Worm (Caenorhabditis elegans) whole organism, mixed stage, embryonic: ENCODE data around the gene C36C9.11.
"Not testable (repeated sequence)": the region's sequence is repeated elsewhere in the genome, so short reads cannot be mapped to it uniquely, and the experiment has no call there.

Experiments
- M03D4.4 ChIP-seq: sonication (generic microtip); optimal IDR thresholded peaks from 2 replicates; lab custom pipeline; 2017; ENCODE audit warnings: mild to moderate bottlenecking, missing genetic modification characterization, missing compliant biosample characterization
- bed-3 ChIP-seq: fragments of 200-800 bp; sonication (Bioruptor generic); optimal IDR thresholded peaks from 3 replicates; lab custom pipeline; 2018; ENCODE audit warnings: mild to moderate bottlenecking, missing genetic modification characterization, moderate library complexity, missing compliant biosample characterization
- blmp-1 ChIP-seq: fragments of 150-350 bp; optimal IDR thresholded peaks from 2 replicates; lab custom pipeline; 2014; ENCODE audit warnings: missing biosample characterization, missing genetic modification characterization
- ceh-39 ChIP-seq: fragments of 150-350 bp; optimal IDR thresholded peaks from 2 replicates; lab custom pipeline; 2014; ENCODE audit warnings: missing biosample characterization, missing genetic modification characterization
- ceh-43 ChIP-seq: fragments of 200-800 bp; sonication (Bioruptor generic); optimal IDR thresholded peaks from 2 replicates; lab custom pipeline; 2018; ENCODE audit warnings: mild to moderate bottlenecking, missing genetic modification characterization, moderate library complexity, missing compliant biosample characterization
- ceh-83 ChIP-seq: fragments of 200-800 bp; sonication (Bioruptor generic); optimal IDR thresholded peaks from 2 replicates; lab custom pipeline; 2018; ENCODE audit warnings: mild to moderate bottlenecking, missing genetic modification characterization, missing compliant biosample characterization
- ces-1 ChIP-seq: fragments of 150-350 bp; optimal IDR thresholded peaks from 2 replicates; lab custom pipeline; 2014; ENCODE audit warnings: missing biosample characterization, missing genetic modification reagents, missing genetic modification characterization
- cnd-1 ChIP-seq: fragments of 200-800 bp; sonication (Bioruptor generic); optimal IDR thresholded peaks from 2 replicates; lab custom pipeline; 2018; ENCODE audit warnings: mild to moderate bottlenecking, missing genetic modification characterization, missing compliant biosample characterization
- drap-1 ChIP-seq: fragments of 200-800 bp; sonication (Bioruptor generic); optimal IDR thresholded peaks from 3 replicates; lab custom pipeline; 2018; ENCODE audit warnings: mild to moderate bottlenecking, missing genetic modification characterization, missing compliant biosample characterization
- elt-1 ChIP-seq: sonication (generic microtip); optimal IDR thresholded peaks from 2 replicates; lab custom pipeline; 2017; ENCODE audit warnings: missing genetic modification characterization, mild to moderate bottlenecking, missing compliant biosample characterization, antibody characterized with exemption, moderate library complexity, borderline replicate concordance; ENCODE audit not compliant: insufficient read depth
- elt-3 ChIP-seq: fragments of 150-350 bp; optimal IDR thresholded peaks from 2 replicates; lab custom pipeline; 2014; ENCODE audit warnings: missing biosample characterization, missing genetic modification characterization
- flh-1 ChIP-seq: fragments of 200-800 bp; sonication (Bioruptor generic); optimal IDR thresholded peaks from 2 replicates; lab custom pipeline; 2018; ENCODE audit warnings: mild to moderate bottlenecking, missing genetic modification characterization, moderate library complexity, missing compliant biosample characterization
- hlh-1 ChIP-seq: fragments of 150-350 bp; optimal IDR thresholded peaks from 2 replicates; lab custom pipeline; 2014; ENCODE audit warnings: missing biosample characterization, missing genetic modification reagents, missing genetic modification characterization
- lin-13 ChIP-seq: fragments of 150-350 bp; optimal IDR thresholded peaks from 2 replicates; lab custom pipeline; 2014; ENCODE audit warnings: missing biosample characterization, missing genetic modification characterization
- lin-32 ChIP-seq: fragments of 200-800 bp; sonication (Bioruptor generic); optimal IDR thresholded peaks from 2 replicates; lab custom pipeline; 2018; ENCODE audit warnings: mild to moderate bottlenecking, missing genetic modification characterization, missing compliant biosample characterization
- lsy-2 ChIP-seq: fragments of 150-350 bp; optimal IDR thresholded peaks from 2 replicates; lab custom pipeline; 2014; ENCODE audit warnings: missing biosample characterization, missing genetic modification characterization
- mab-5 ChIP-seq: fragments of 150-350 bp; optimal IDR thresholded peaks from 2 replicates; lab custom pipeline; 2014; ENCODE audit warnings: missing biosample characterization, missing genetic modification characterization
- mep-1 ChIP-seq: fragments of 150-350 bp; optimal IDR thresholded peaks from 2 replicates; lab custom pipeline; 2017; ENCODE audit warnings: missing biosample characterization, missing genetic modification reagents, missing genetic modification characterization, inconsistent platforms
- mls-2 ChIP-seq: sonication (generic microtip); optimal IDR thresholded peaks from 2 replicates; lab custom pipeline; 2016; ENCODE audit warnings: mild to moderate bottlenecking, missing genetic modification characterization, moderate library complexity, missing compliant biosample characterization
- nhr-2 ChIP-seq: fragments of 150-350 bp; optimal IDR thresholded peaks from 2 replicates; lab custom pipeline; 2014; ENCODE audit warnings: missing biosample characterization, missing genetic modification characterization
- nhr-237 ChIP-seq: fragments of 150-350 bp; optimal IDR thresholded peaks from 2 replicates; lab custom pipeline; 2014; ENCODE audit warnings: missing biosample characterization, missing genetic modification characterization
- nhr-28 ChIP-seq: fragments of 150-350 bp; optimal IDR thresholded peaks from 2 replicates; lab custom pipeline; 2014; ENCODE audit warnings: missing biosample characterization, missing genetic modification characterization
- nhr-76 ChIP-seq: sonication (generic microtip); optimal IDR thresholded peaks from 2 replicates; lab custom pipeline; 2017; ENCODE audit warnings: missing biosample characterization, missing genetic modification characterization
- pha-4 ChIP-seq: fragments of 150-350 bp; optimal IDR thresholded peaks from 2 replicates; lab custom pipeline; 2018; ENCODE audit warnings: missing biosample characterization, missing genetic modification reagents, missing genetic modification characterization
- sem-2 ChIP-seq: fragments of 200-800 bp; sonication (Bioruptor generic); optimal IDR thresholded peaks from 2 replicates; lab custom pipeline; 2018; ENCODE audit warnings: mild to moderate bottlenecking, missing genetic modification characterization, missing compliant biosample characterization
- snpc-4 ChIP-seq: fragments of 150-350 bp; optimal IDR thresholded peaks from 2 replicates; lab custom pipeline; 2014; ENCODE audit warnings: missing biosample characterization, missing genetic modification characterization
- sptf-1 ChIP-seq: sonication (generic microtip); optimal IDR thresholded peaks from 2 replicates; lab custom pipeline; 2017; ENCODE audit warnings: mild to moderate bottlenecking, missing genetic modification characterization, moderate library complexity, missing compliant biosample characterization
- tbx-8 ChIP-seq: fragments of 200-800 bp; sonication (Bioruptor generic); optimal IDR thresholded peaks from 2 replicates; lab custom pipeline; 2018; ENCODE audit warnings: mild to moderate bottlenecking, missing genetic modification characterization, moderate library complexity, missing compliant biosample characterization
- unc-120 ChIP-seq: sonication (generic microtip); optimal IDR thresholded peaks from 2 replicates; lab custom pipeline; 2017; ENCODE audit warnings: missing genetic modification characterization, missing compliant biosample characterization; ENCODE audit not compliant: poor library complexity, severe bottlenecking
- unc-39 ChIP-seq: fragments of 150-350 bp; optimal IDR thresholded peaks from 2 replicates; lab custom pipeline; 2014; ENCODE audit warnings: missing biosample characterization, missing genetic modification characterization
- unc-62 ChIP-seq: fragments of 150-350 bp; optimal IDR thresholded peaks from 2 replicates; lab custom pipeline; 2014; ENCODE audit warnings: missing biosample characterization, missing genetic modification reagents, missing genetic modification characterization
- zip-8 ChIP-seq: fragments of 150-350 bp; optimal IDR thresholded peaks from 2 replicates; lab custom pipeline; 2014; ENCODE audit warnings: missing biosample characterization, missing genetic modification characterization
- ztf-11 ChIP-seq: fragments of 150-350 bp; optimal IDR thresholded peaks from 2 replicates; lab custom pipeline; 2014; ENCODE audit warnings: missing biosample characterization, missing genetic modification characterization

C36C9.11 gene

ce11 chrX:1678021-1678420 is 9.2 kb upstream of the C36C9.11 start, which contains the start of gene fbxa-170:
TSS of gene fbxa-170 (minus strand) at chrX:1678121.
- TF ChIP-seq unc-120 (tag; lab: Kevin White, UChicago), result no peak
- no peak for TF ChIP-seq ceh-43
- no peak for TF ChIP-seq ceh-83 (GFP tag; lab: Kevin White, UChicago)
- no peak for TF ChIP-seq nhr-28 (tag; lab: Kevin White, UChicago)
- TF ChIP-seq bed-3, result no peak
- TF ChIP-seq M03D4.4 (tag; lab: Kevin White, UChicago), result no peak
- no peak for TF ChIP-seq nhr-237
- no peak for TF ChIP-seq ztf-11 (tag; lab: Kevin White, UChicago)
- TF ChIP-seq pha-4 (tag; lab: Kevin White, UChicago), result no peak
- no peak for TF ChIP-seq sptf-1 (tag; lab: Kevin White, UChicago)
- no peak for TF ChIP-seq ceh-39
- no peak for TF ChIP-seq flh-1
- TF ChIP-seq zip-8 (tag; lab: Kevin White, UChicago), result no peak
- no peak for TF ChIP-seq unc-39
- no peak for TF ChIP-seq sem-2 (GFP tag; lab: Kevin White, UChicago)
- TF ChIP-seq lsy-2 (tag; lab: Kevin White, UChicago), result no peak
- TF ChIP-seq hlh-1, result no peak
- no peak for TF ChIP-seq snpc-4 (tag; lab: Kevin White, UChicago)
- TF ChIP-seq ces-1 (GFP tag; lab: Kevin White, UChicago), result no peak
- TF ChIP-seq, all 35 proteins: peak for 0

ce11 chrX:1682558-1682957 is 4.6 kb upstream of the C36C9.11 start, which contains the start of gene meg-4:
TSS of gene meg-4 (plus strand) at chrX:1682954.
- TF ChIP-seq ceh-43 (no peak), snpc-4 (tag; lab: Kevin White, UChicago) (no peak), nhr-28 (tag; lab: Kevin White, UChicago) (no peak)

- TF ChIP-seq lin-13; ceh-39; mab-5 (tag; lab: Kevin White, UChicago): not testable (repeated sequence)
Measured at ce11 chrX:1689996-1690395, 2.8 kb downstream of the C36C9.11 start, which contains the start of gene C36C9.12. TSS of gene C36C9.12 (minus strand) at chrX:1690096.

ce11 chrX:1690894-1691293 is 3.7 kb downstream of the C36C9.11 start, which contains the start of gene C36C9.6:
TSS of gene C36C9.6 (minus strand) at chrX:1690994.
- not testable (repeated sequence) for TF ChIP-seq lin-32 (GFP tag; lab: Kevin White, UChicago); elt-1 (tag; lab: Kevin White, UChicago); nhr-237

ce11 chrX:1696879-1697278 is 9.7 kb downstream of the C36C9.11 start, which contains the start of gene C36C9.4:
TSS of gene C36C9.4 (minus strand) at chrX:1696979.
- TF ChIP-seq ceh-43; sptf-1 (tag; lab: Kevin White, UChicago); pha-4 (tag; lab: Kevin White, UChicago): not testable (repeated sequence)

- no peak for TF ChIP-seq nhr-2 (tag; lab: Kevin White, UChicago)
- no peak for TF ChIP-seq unc-62
Measured at ce11 chrX:1698476-1698875, 11.3 kb downstream of the C36C9.11 start.

- TF ChIP-seq unc-120 (tag; lab: Kevin White, UChicago), result no peak
- TF ChIP-seq blmp-1, result no peak
- no peak for TF ChIP-seq hlh-1
- no peak for TF ChIP-seq cnd-1 (tag; lab: Kevin White, UChicago)
- TF ChIP-seq elt-3 (tag; lab: Kevin White, UChicago), result no peak
- TF ChIP-seq flh-1, result no peak
- no peak for TF ChIP-seq zip-8 (tag; lab: Kevin White, UChicago)
- TF ChIP-seq ces-1 (GFP tag; lab: Kevin White, UChicago), result no peak
- no peak for TF ChIP-seq tbx-8 (GFP tag; lab: Kevin White, UChicago)
- no peak for TF ChIP-seq sem-2 (GFP tag; lab: Kevin White, UChicago)
- no peak for TF ChIP-seq mls-2 (tag; lab: Kevin White, UChicago)
- TF ChIP-seq mep-1 (tag; lab: Kevin White, UChicago), result no peak
- TF ChIP-seq nhr-76 (tag; lab: Kevin White, UChicago), result no peak
- no peak for TF ChIP-seq drap-1
- TF ChIP-seq pha-4 (tag; lab: Kevin White, UChicago), result no peak
Measured at ce11 chrX:1703049-1703448, 15.9 kb downstream of the C36C9.11 start.
